Fruit fly (Drosophila melanogaster): ENCODE measurements around the gene vkg.

DNA sequence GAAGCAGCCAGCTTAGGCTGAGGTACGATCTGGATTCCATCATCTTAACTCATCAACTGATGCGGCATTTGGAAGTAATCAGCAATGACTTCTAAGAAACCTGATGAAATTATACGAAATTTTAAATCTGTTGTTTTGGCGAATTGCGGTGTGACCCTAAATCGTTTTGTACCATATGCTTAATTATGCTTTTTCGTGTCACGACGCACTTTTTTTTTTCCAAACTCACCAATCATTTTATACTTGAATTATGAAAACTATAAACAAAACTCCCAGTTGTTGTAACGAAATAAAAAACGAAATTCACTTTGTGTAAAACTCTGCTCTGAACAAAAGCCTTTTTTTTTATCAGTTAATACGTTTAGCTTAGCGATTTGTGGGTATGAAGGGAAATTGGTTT is 30.1 kb upstream of the vkg start, which contains the start of gene Nepl3:
- TF ChIP-seq EcR (GFP tag; optimal IDR thresholded peaks at IDR 0.05) = no peak
- no peak for TF ChIP-seq CG9948 (tag; optimal IDR thresholded peaks at IDR 0.05)
- TF ChIP-seq CG13204 (GFP tag; optimal IDR thresholded peaks at IDR 0.05) = no peak
- TF ChIP-seq Pif1B (GFP tag; optimal IDR thresholded peaks at IDR 0.05) = no peak
- no peak for TF ChIP-seq Ets98B (GFP tag; IDR thresholded peaks at IDR 0.05)
